Worm (Caenorhabditis elegans): ENCODE measurements around the gene atn-1.

- TF ChIP-seq R02D3.7 (tag; optimal IDR thresholded peaks at IDR 0.05): no peak
- TF ChIP-seq pqm-1 (tag; optimal IDR thresholded peaks at IDR 0.05): no peak
- TF ChIP-seq fos-1 (tag; optimal IDR thresholded peaks at IDR 0.05): no peak
- no peak for TF ChIP-seq aly-2 (tag; optimal IDR thresholded peaks at IDR 0.05)
- TF ChIP-seq pha-4 (tag; optimal IDR thresholded peaks at IDR 0.05): no peak
- TF ChIP-seq fkh-2 (tag; optimal IDR thresholded peaks at IDR 0.05): no peak
Measured at ce11 chrV:12494522-12494921, 16.3 kb downstream of the atn-1 start, which contains the start of gene mrps-11.

Measured in whole organism, L3 larva.